Worm (Caenorhabditis elegans): Measurements from ENCODE around the gene wago-5.

ce11 chrII:5863893-5864292 is 48.6 kb upstream of the wago-5 start, which contains the start of gene tag-234:
- TF ChIP-seq nhr-237 (tag; optimal IDR thresholded peaks at IDR 0.05): no peak
- no peak for TF ChIP-seq unc-39 (tag; optimal IDR thresholded peaks at IDR 0.05)
- TF ChIP-seq snpc-4 (tag; optimal IDR thresholded peaks at IDR 0.05): no peak
- no peak for TF ChIP-seq pha-4 (tag; optimal IDR thresholded peaks at IDR 0.05)
- no peak for TF ChIP-seq elt-1 (tag; optimal IDR thresholded peaks at IDR 0.05; ENCODE audit: borderline replicate concordance, insufficient read depth)
- no peak for TF ChIP-seq ceh-83 (GFP tag; optimal IDR thresholded peaks at IDR 0.05)

Measured in whole organism, mixed stage, embryonic.